Fruit fly (Drosophila melanogaster) whole organism, wandering third instar larva: Measurements from ENCODE around the gene CG3091.

ENCODE experiments used
- CG32264 ChIP-seq: fragments of 200-800 bp; sonication (Bioruptor generic); optimal IDR thresholded peaks from 2 replicates; lab custom pipeline; 2016; ENCODE audit warnings: missing biosample characterization, missing genetic modification characterization
- CG9705 ChIP-seq: fragments of 200-800 bp; sonication (Bioruptor generic); optimal IDR thresholded peaks from 2 replicates; lab custom pipeline; 2018; ENCODE audit warnings: missing biosample characterization, mild to moderate bottlenecking, missing genetic modification characterization
- CrebA ChIP-seq: fragments of 200-800 bp; sonication (Bioruptor generic); optimal IDR thresholded peaks from 2 replicates; lab custom pipeline; 2016; ENCODE audit warnings: missing biosample characterization, mild to moderate bottlenecking, missing genetic modification characterization, borderline replicate concordance
- Dfd ChIP-seq: fragments of >200 bp; optimal IDR thresholded peaks from 2 replicates; lab custom pipeline; 2017; ENCODE audit warnings: missing biosample characterization, missing genetic modification characterization
- Dif ChIP-seq: fragments of 200-275, 200-300 bp; sonication (Bioruptor generic); optimal IDR thresholded peaks from 2 replicates; lab custom pipeline; 2018; ENCODE audit warnings: missing biosample characterization, missing genetic modification characterization; ENCODE audit not compliant: partially characterized antibody
- GATAd ChIP-seq: sonication (Bioruptor generic); optimal IDR thresholded peaks from 2 replicates; lab custom pipeline; 2016; ENCODE audit warnings: missing biosample characterization, missing genetic modification characterization
- Hnf4 ChIP-seq: fragments of 200-800 bp; sonication (Bioruptor generic); optimal IDR thresholded peaks from 2 replicates; lab custom pipeline; 2016; ENCODE audit warnings: missing biosample characterization, mild to moderate bottlenecking, missing genetic modification characterization
- Hr78 ChIP-seq: fragments of >200 bp; optimal IDR thresholded peaks from 2 replicates; lab custom pipeline; 2017; ENCODE audit warnings: missing biosample characterization, missing genetic modification characterization
- Hr83 ChIP-seq: fragments of 200-300 bp; sonication (Bioruptor generic); optimal IDR thresholded peaks from 2 replicates; lab custom pipeline; 2016; ENCODE audit warnings: missing biosample characterization, mild to moderate bottlenecking, missing genetic modification characterization, moderate library complexity; ENCODE audit not compliant: poor library complexity, severe bottlenecking
- Jra ChIP-seq: sonication (Bioruptor generic); optimal IDR thresholded peaks from 2 replicates; lab custom pipeline; 2016; ENCODE audit warnings: missing biosample characterization, missing genetic modification characterization
- Myc ChIP-seq: fragments of >200 bp; optimal IDR thresholded peaks from 2 replicates; lab custom pipeline; 2017
- N ChIP-seq: fragments of >200 bp; optimal IDR thresholded peaks from 2 replicates; lab custom pipeline; 2018; ENCODE audit warnings: missing biosample characterization, missing external identifiers, missing genetic modification characterization
- OdsH ChIP-seq: fragments of 200-800 bp; sonication (Bioruptor generic); optimal IDR thresholded peaks from 2 replicates; lab custom pipeline; 2016; ENCODE audit warnings: missing biosample characterization, mild to moderate bottlenecking, missing genetic modification characterization
- Sp1 ChIP-seq: fragments of 200-800 bp; sonication (Bioruptor generic); optimal IDR thresholded peaks from 3 replicates; lab custom pipeline; 2019; ENCODE audit warnings: missing biosample characterization, mild to moderate bottlenecking, missing genetic modification characterization, moderate library complexity
- Vsx2 ChIP-seq: fragments of 200-300, 225-300 bp; sonication (Bioruptor generic); optimal IDR thresholded peaks from 2 replicates; lab custom pipeline; 2018; ENCODE audit warnings: missing biosample characterization, missing genetic modification characterization; ENCODE audit not compliant: partially characterized antibody
- br ChIP-seq: fragments of 200-800 bp; sonication (Bioruptor generic); optimal IDR thresholded peaks from 2 replicates; lab custom pipeline; 2016; ENCODE audit warnings: missing biosample characterization, missing genetic modification characterization
- brk ChIP-seq: fragments of 200-800 bp; sonication (Bioruptor generic); optimal IDR thresholded peaks from 2 replicates; lab custom pipeline; 2016; ENCODE audit warnings: missing biosample characterization, mild to moderate bottlenecking, missing genetic modification characterization
- dl ChIP-seq, 2 experiments: fragments of 175-275, 200-275 bp in 1 of 2; fragments of 200-275 bp in 1 of 2; sonication (Bioruptor generic); optimal IDR thresholded peaks; lab custom pipeline; 2018; ENCODE audit warnings: mild to moderate bottlenecking in 2 of 2, missing biosample characterization in 2 of 2, missing genetic modification characterization in 2 of 2, moderate library complexity in 2 of 2; ENCODE audit not compliant: partially characterized antibody in 2 of 2, insufficient read depth in 1 of 2
- dmrt93B ChIP-seq: fragments of 200-800 bp; sonication (Bioruptor generic); optimal IDR thresholded peaks from 2 replicates; lab custom pipeline; 2018; ENCODE audit warnings: missing biosample characterization, mild to moderate bottlenecking, missing genetic modification characterization
- dsf ChIP-seq: sonication (Bioruptor generic); optimal IDR thresholded peaks from 2 replicates; lab custom pipeline; 2016; ENCODE audit warnings: missing biosample characterization, missing genetic modification characterization, borderline replicate concordance
- ey ChIP-seq: fragments of 200-800 bp; sonication (Bioruptor generic); optimal IDR thresholded peaks from 2 replicates; lab custom pipeline; 2016; ENCODE audit warnings: missing biosample characterization, missing genetic modification characterization
- foxo ChIP-seq, 2 experiments: fragments of 200-800 bp; sonication (Bioruptor generic); optimal IDR thresholded peaks; 2 replicates in 1 of 2; 3 replicates in 1 of 2; lab custom pipeline; 2016 to 2017; ENCODE audit warnings: missing biosample characterization in 2 of 2, missing genetic modification characterization in 2 of 2
- fru ChIP-seq: fragments of 200-800 bp; sonication (Bioruptor generic); optimal IDR thresholded peaks from 3 replicates; lab custom pipeline; 2016; ENCODE audit warnings: missing biosample characterization, mild to moderate bottlenecking, missing genetic modification characterization
- h ChIP-seq: fragments of 200-800 bp; sonication (Bioruptor generic); optimal IDR thresholded peaks from 3 replicates; lab custom pipeline; 2016; ENCODE audit warnings: missing biosample characterization, mild to moderate bottlenecking, missing genetic modification characterization
- jim ChIP-seq: fragments of 175-275, 200-325 bp; sonication (Bioruptor generic); optimal IDR thresholded peaks from 2 replicates; lab custom pipeline; 2016; ENCODE audit warnings: missing biosample characterization, mild to moderate bottlenecking, missing genetic modification characterization
- pan ChIP-seq: fragments of >200 bp; optimal IDR thresholded peaks from 2 replicates; lab custom pipeline; 2017
- rgr ChIP-seq: fragments of 200-800 bp; sonication (Bioruptor generic); optimal IDR thresholded peaks from 3 replicates; lab custom pipeline; 2016; ENCODE audit warnings: missing biosample characterization, mild to moderate bottlenecking, missing genetic modification characterization
- sage ChIP-seq: fragments of 200-800 bp; sonication (Bioruptor generic); optimal IDR thresholded peaks from 2 replicates; lab custom pipeline; 2016; ENCODE audit warnings: missing biosample characterization, mild to moderate bottlenecking, missing genetic modification characterization
- sv ChIP-seq: fragments of 200-800 bp; sonication (Bioruptor generic); optimal IDR thresholded peaks from 3 replicates; lab custom pipeline; 2016; ENCODE audit warnings: missing biosample characterization, missing genetic modification characterization
- tai ChIP-seq: sonication (Bioruptor generic); optimal IDR thresholded peaks from 2 replicates; lab custom pipeline; 2016; ENCODE audit warnings: missing biosample characterization, missing genetic modification characterization
- usp ChIP-seq: fragments of >200 bp; optimal IDR thresholded peaks from 2 replicates; lab custom pipeline; 2017; ENCODE audit warnings: missing biosample characterization, missing genetic modification characterization
- woc ChIP-seq: sonication (Bioruptor generic); optimal IDR thresholded peaks from 2 replicates; lab custom pipeline; 2016; ENCODE audit warnings: missing biosample characterization, mild to moderate bottlenecking, missing genetic modification characterization

The CG3091 gene

dm6 chrX:2249763-2250162 is 4.2 kb downstream of the CG3091 start, which contains the start of gene crn:
crn (minus strand) TSS chrX:2249983.
- no peak for TF ChIP-seq Sp1
- no peak for TF ChIP-seq Vsx2 (GFP tag; lab: Kevin White, UChicago)
- no peak for TF ChIP-seq brk (GFP tag; lab: Kevin White, UChicago)
- TF ChIP-seq Dif = no peak
- no peak for TF ChIP-seq N (GFP tag; lab: Kevin White, UChicago)
- no peak for TF ChIP-seq dmrt93B (GFP tag; lab: Kevin White, UChicago)
- no peak for TF ChIP-seq tai (GFP tag; lab: Kevin White, UChicago)
- no peak for TF ChIP-seq Hnf4
- TF ChIP-seq, all 38 proteins: peak for 0

dm6 chrX:2245931-2246330 is 8.1 kb downstream of the CG3091 start, which contains the start of gene Or2a:
Or2a (plus strand) TSS chrX:2246231.
- TF ChIP-seq ey (GFP tag; lab: Kevin White, UChicago) = no peak
- no peak for TF ChIP-seq pan (lab: Kevin White, UChicago)
- TF ChIP-seq Sp1 = no peak
- no peak for TF ChIP-seq GATAd
- TF ChIP-seq br (GFP tag; lab: Kevin White, UChicago) = no peak
- TF ChIP-seq jim (GFP tag; lab: Kevin White, UChicago) = no peak
- TF ChIP-seq OdsH (GFP tag; lab: Kevin White, UChicago) = no peak
- no peak for TF ChIP-seq Vsx2 (GFP tag; lab: Kevin White, UChicago)
- no peak for TF ChIP-seq Jra
- no peak for TF ChIP-seq h
- TF ChIP-seq woc = no peak
- TF ChIP-seq Hnf4 = no peak
- no peak for TF ChIP-seq sv (GFP tag; lab: Kevin White, UChicago)
- TF ChIP-seq sage (GFP tag; lab: Kevin White, UChicago) = no peak
- no peak for TF ChIP-seq CG9705 (GFP tag; lab: Kevin White, UChicago)

dm6 chrX:2244753-2245152 is 9.2 kb downstream of the CG3091 start:
- TF ChIP-seq Jra = no peak
- no peak for TF ChIP-seq Hr83 (GFP tag; lab: Kevin White, UChicago)
- TF ChIP-seq Hr78 (GFP tag; lab: Kevin White, UChicago) = no peak
- no peak for TF ChIP-seq dsf (GFP tag; lab: Kevin White, UChicago)
- no peak for TF ChIP-seq N (GFP tag; lab: Kevin White, UChicago)
- no peak for TF ChIP-seq CrebA (GFP tag; lab: Kevin White, UChicago)
- no peak for TF ChIP-seq pan (lab: Kevin White, UChicago)
- no peak for TF ChIP-seq CG9705 (GFP tag; lab: Kevin White, UChicago)
- no peak for TF ChIP-seq fru (GFP tag; lab: Kevin White, UChicago)
- no peak for TF ChIP-seq jim (GFP tag; lab: Kevin White, UChicago)
- no peak for TF ChIP-seq Vsx2 (GFP tag; lab: Kevin White, UChicago)
- TF ChIP-seq foxo (GFP tag; optimal IDR thresholded peaks at IDR 0.05; lab: Kevin White, UChicago) = no peak
- no peak for TF ChIP-seq CG32264 (GFP tag; lab: Kevin White, UChicago)
- no peak for TF ChIP-seq dl (GFP tag; optimal IDR thresholded peaks at IDR 0.05; lab: Kevin White, UChicago; ENCODE audit: insufficient read depth in 1 of 2, partially characterized antibody in 2 of 2)

dm6 chrX:2242897-2243296 is 11.1 kb downstream of the CG3091 start:
- TF ChIP-seq Dfd (GFP tag; lab: Kevin White, UChicago) (peak; percentile 99), usp (GFP tag; lab: Kevin White, UChicago) (no peak), rgr (GFP tag; lab: Kevin White, UChicago) (no peak), sage (GFP tag; lab: Kevin White, UChicago) (no peak), dsf (GFP tag; lab: Kevin White, UChicago) (no peak)

dm6 chrX:2241842-2242241 is 12.2 kb downstream of the CG3091 start, which contains the start of gene kz:
kz (minus strand) TSS chrX:2242035.
- TF ChIP-seq dsf (GFP tag; lab: Kevin White, UChicago) (no peak), Myc (lab: Kevin White, UChicago) (peak; percentile 61), usp (GFP tag; lab: Kevin White, UChicago) (no peak), woc (no peak), ey (GFP tag; lab: Kevin White, UChicago) (no peak), Hnf4 (no peak)
